Worm (Caenorhabditis elegans) whole organism, early embryonic: ENCODE measurements around the gene C03C10.5.

Experiments
- B0310.2 ChIP-seq: sonication (generic microtip); optimal IDR thresholded peaks from 2 replicates; lab custom pipeline; 2016; ENCODE audit warnings: mild to moderate bottlenecking, missing genetic modification characterization, missing compliant biosample characterization
- F13C5.2 ChIP-seq: sonication (generic microtip); optimal IDR thresholded peaks from 2 replicates; lab custom pipeline; 2017; ENCODE audit warnings: mild to moderate bottlenecking, missing genetic modification characterization, inconsistent platforms, missing compliant biosample characterization
- aly-1 ChIP-seq: sonication (generic microtip); optimal IDR thresholded peaks from 2 replicates; lab custom pipeline; 2016; ENCODE audit warnings: missing genetic modification characterization, missing compliant biosample characterization
- ama-1 ChIP-seq: fragments of 150-350 bp; optimal IDR thresholded peaks from 2 replicates; lab custom pipeline; 2014
- ceh-13 ChIP-seq: fragments of 200-800 bp; sonication (Bioruptor generic); optimal IDR thresholded peaks from 2 replicates; lab custom pipeline; 2018; ENCODE audit warnings: mild to moderate bottlenecking, missing genetic modification characterization, missing compliant biosample characterization
- ceh-36 ChIP-seq: sonication (generic microtip); optimal IDR thresholded peaks from 2 replicates; lab custom pipeline; 2016; ENCODE audit warnings: missing genetic modification characterization, inconsistent platforms, missing compliant biosample characterization
- ets-7 ChIP-seq: sonication (generic microtip); optimal IDR thresholded peaks from 2 replicates; lab custom pipeline; 2016; ENCODE audit warnings: missing genotype, missing genetic modification characterization, missing compliant biosample characterization
- flt-1 ChIP-seq: fragments of 200-800 bp; sonication (Bioruptor generic); IDR thresholded peaks from 2 replicates; pipeline ENCODE4 v1.3.6; 2022; ENCODE audit warnings: missing genetic modification characterization, missing compliant biosample characterization
- hmbx-1 ChIP-seq: sonication (generic microtip); optimal IDR thresholded peaks from 2 replicates; lab custom pipeline; 2016; ENCODE audit warnings: mild to moderate bottlenecking, missing genetic modification characterization, missing compliant biosample characterization
- hmg-4 ChIP-seq: fragments of 200-800 bp; sonication (Bioruptor generic); optimal IDR thresholded peaks from 2 replicates; lab custom pipeline; 2018; ENCODE audit warnings: mild to moderate bottlenecking, missing genetic modification characterization, missing compliant biosample characterization
- pes-1 ChIP-seq: fragments of 200-800 bp; sonication (Bioruptor generic); IDR thresholded peaks from 2 replicates; pipeline ENCODE4 v1.3.6; 2022; ENCODE audit warnings: missing genetic modification reagents, missing genetic modification characterization, missing compliant biosample characterization
- scrt-1 ChIP-seq: fragments of 200-800 bp; sonication (Bioruptor generic); IDR thresholded peaks from 2 replicates; pipeline ENCODE4 v1.3.6; 2022; ENCODE audit warnings: missing genetic modification characterization, missing compliant biosample characterization
- sea-1 ChIP-seq: fragments of 200-800 bp; sonication (Bioruptor generic); conservative IDR thresholded peaks from 2 replicates; pipeline ENCODE4 v1.3.6; 2022; ENCODE audit warnings: missing genetic modification characterization, missing compliant biosample characterization
- tbx-11 ChIP-seq: fragments of 200-800 bp; sonication (Bioruptor generic); IDR thresholded peaks from 2 replicates; pipeline ENCODE4 v1.3.6; 2022; ENCODE audit warnings: missing genetic modification characterization, missing compliant biosample characterization

ce11 chrIII:4066333-4066732 is 25.6 kb downstream of the C03C10.5 start, which contains the start of gene unc-79:
- no peak for TF ChIP-seq tbx-11 (GFP tag; lab: Robert Waterston, UW)
- no peak for TF ChIP-seq B0310.2
- no peak for TF ChIP-seq ceh-36
- no peak for TF ChIP-seq flt-1 (GFP tag; lab: Robert Waterston, UW)
- TF ChIP-seq ama-1 (lab: Kevin White, UChicago): no peak
- no peak for TF ChIP-seq F13C5.2 (tag; lab: Kevin White, UChicago)
- no peak for TF ChIP-seq aly-1 (tag; lab: Kevin White, UChicago)
- no peak for TF ChIP-seq ceh-13 (GFP tag; lab: Kevin White, UChicago)
- TF ChIP-seq sea-1 (GFP tag; lab: Robert Waterston, UW): no peak
- no peak for TF ChIP-seq pes-1 (GFP tag; lab: Robert Waterston, UW)
- TF ChIP-seq scrt-1 (GFP tag; lab: Robert Waterston, UW): no peak
- TF ChIP-seq hmg-4 (GFP tag; lab: Kevin White, UChicago): no peak
- no peak for TF ChIP-seq ets-7 (tag; lab: Kevin White, UChicago)
- no peak for TF ChIP-seq hmbx-1 (tag; lab: Kevin White, UChicago)
